Fruit fly (Drosophila melanogaster): ENCODE measurements around the gene CG13032.

The CG13032 gene

DNA sequence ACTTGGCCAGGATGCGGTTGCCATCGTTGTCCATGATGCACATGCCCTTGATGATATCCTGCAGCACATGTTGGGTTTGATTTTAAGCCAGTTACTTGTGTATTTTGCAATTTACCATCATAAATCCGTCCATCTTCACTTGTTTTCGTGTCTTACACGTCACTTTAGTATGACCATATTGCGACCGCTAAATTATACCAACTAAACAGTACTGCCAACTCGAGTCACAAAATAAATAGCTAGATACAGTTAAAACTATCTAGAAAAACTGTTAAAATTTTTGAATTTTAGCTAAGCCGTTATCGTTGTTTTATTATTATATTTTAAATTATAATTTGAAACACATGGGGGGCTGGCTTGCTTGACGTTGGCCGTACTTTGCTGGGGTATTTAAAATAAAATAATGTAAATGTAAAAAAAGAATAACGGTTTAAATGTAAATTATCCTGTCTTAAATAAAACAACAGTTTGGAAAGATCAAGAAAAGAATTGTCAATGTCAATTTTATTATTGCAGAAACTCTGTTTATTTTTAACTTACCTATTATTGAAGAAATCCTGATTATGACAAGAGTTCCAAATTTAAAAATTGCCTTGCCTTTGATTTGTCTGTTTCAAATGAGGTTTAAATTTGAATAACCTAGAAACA is at the start of gene CG13032, which contains the start of gene zetaCOP:
TSS of gene CG13032 (plus strand) at position 598 of the 648 bp plus-strand sequence.
TSS of gene zetaCOP (minus strand) at position 189 of the 648 bp plus-strand sequence.
- TF ChIP-seq noc (tag; optimal IDR thresholded peaks at IDR 0.05), result no peak

DNA sequence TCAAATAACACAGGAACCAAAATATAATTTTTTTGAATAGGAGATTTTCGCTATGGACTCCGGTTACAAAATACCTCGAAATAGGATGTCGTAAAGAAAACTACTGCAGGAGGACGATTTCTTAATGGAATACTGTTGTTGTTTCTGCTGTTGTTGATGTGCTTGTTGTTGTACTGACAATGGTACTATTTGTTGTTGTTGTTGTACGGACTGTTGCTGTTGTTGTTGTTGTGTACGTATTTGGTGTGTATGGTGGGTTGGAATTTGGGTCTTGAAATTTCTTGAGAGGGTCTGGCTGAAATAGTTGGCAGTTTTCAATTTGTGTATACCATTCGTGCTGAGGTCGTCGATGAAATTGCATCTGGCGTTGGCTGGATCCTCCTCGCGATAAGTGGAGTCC is 47.6 kb upstream of the CG13032 start:
- no peak for TF ChIP-seq noc (tag; optimal IDR thresholded peaks at IDR 0.05)

dm6 chr3L:16629793-16630192 is 44.0 kb upstream of the CG13032 start:
- no peak for TF ChIP-seq noc (tag; optimal IDR thresholded peaks at IDR 0.05)

- no peak for TF ChIP-seq noc (tag; optimal IDR thresholded peaks at IDR 0.05)
Observed at dm6 chr3L:16631844-16632537, 41.8 kb upstream of the CG13032 start.

- TF ChIP-seq noc (tag; optimal IDR thresholded peaks at IDR 0.05), result no peak
Observed at dm6 chr3L:16634091-16634490, 39.7 kb upstream of the CG13032 start.

DNA sequence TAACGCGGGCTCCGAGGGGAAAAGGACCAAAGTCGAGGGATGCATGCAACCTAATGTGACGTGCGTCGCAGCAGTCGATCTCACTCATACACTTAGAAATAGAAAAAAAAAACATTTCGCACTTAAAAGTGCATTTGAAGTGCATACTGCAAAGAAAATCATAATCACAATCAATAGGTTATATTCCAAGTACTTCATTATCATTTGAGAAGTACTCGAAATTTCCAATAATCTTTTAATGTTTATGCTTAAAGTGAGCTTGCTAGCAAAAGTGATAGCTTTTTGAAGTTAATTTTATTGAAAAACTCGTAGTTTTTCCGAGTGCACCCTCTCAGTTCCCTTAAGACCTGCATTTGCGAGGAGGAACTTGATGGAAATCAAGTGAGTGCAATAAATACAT is 39.2 kb upstream of the CG13032 start:
- TF ChIP-seq noc (tag; optimal IDR thresholded peaks at IDR 0.05), result no peak

DNA sequence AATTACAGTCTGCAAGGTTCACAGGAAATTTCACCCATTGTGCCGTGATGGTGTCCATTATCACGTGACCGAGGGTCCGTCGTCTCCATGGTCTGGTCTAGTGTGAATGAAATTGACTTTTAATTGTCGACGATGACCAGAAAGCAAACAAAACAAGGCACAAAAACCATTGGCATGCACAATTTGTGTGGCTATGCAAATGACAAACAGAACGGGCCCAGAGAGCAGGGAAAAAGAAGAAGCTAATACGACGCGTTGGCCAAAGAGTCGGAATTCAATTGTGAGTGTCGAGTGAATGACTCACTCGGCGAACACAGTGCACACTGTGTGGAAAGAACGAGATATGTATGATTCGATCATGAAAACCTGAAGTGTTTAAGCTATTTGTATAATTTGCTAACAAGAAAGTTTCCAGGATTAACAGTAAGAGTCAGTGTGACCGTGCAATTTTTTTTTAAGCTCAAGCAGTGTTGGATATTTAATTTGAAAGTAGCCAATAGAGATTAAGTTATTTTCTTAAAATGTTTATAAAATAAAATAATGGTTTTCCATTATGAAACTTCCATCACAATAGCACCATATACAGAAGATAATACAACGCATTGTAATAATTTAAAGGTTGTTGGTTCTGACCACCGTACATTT is 38.1 kb upstream of the CG13032 start:
- TF ChIP-seq noc (tag; optimal IDR thresholded peaks at IDR 0.05), result peak; percentile 65

DNA sequence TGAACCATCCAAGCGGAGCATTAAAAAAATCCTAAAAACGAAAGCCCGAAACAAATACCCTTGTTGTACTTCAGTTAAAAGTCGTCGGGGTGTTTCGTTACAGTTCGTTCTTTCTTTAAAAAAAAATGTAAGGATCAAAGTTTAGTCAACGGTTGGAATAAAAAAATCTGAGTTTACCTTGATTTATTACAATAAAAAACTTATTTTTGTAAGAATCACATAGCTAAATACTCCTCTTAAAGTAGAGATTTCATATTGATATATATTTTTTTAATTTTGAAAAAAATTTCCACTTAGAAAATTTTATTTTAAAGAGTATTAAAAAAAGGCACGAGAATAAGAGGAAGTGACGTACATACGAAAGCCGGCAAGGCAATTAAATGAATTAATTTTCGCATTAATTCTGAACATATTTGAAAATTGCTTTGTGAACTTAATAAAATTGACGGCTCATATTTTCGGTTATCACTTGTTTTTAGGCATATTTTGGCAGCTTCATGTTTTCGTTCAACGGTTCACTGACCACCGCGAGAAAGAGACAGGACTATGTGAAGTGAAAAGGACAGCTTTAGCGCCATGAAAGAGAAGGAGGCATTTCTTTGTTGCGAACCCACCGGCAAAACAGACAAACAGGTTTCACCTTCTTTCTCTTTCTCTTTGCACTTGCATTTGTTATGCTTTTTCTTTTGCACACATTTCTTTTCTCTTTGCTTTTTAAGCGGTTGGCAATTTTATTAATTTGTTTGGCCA is 35.0 kb upstream of the CG13032 start:
- TF ChIP-seq noc (tag; optimal IDR thresholded peaks at IDR 0.05), result no peak

DNA sequence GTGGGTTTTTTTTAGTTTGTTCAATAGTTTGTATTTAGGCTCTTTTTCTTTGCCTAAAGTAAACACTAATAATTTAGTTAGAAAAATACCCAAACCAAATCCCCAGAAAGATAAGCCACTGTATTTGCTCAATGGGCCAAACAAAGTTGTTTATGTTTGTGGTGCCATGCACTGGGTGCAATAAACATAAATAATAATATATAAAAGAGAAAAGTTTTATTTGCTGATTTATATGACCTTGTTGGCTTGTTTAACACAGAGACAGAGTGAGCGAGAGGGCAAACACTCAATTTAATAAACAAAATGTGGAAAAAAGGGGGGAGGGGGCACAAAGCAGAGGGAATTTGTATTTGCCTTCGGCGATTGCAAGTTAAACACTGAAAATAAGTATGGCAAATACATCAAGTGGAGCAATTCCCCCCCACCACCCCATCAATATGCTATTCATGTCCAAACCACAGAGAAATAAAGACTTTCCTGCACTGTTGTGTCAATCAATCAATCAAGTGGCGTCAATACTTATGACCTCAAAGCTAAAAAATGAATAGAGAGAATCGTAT is 33.2 kb upstream of the CG13032 start:
- no peak for TF ChIP-seq noc (tag; optimal IDR thresholded peaks at IDR 0.05)

- TF ChIP-seq noc (tag; optimal IDR thresholded peaks at IDR 0.05), result no peak
Observed at dm6 chr3L:16641094-16641493, 32.7 kb upstream of the CG13032 start.

DNA sequence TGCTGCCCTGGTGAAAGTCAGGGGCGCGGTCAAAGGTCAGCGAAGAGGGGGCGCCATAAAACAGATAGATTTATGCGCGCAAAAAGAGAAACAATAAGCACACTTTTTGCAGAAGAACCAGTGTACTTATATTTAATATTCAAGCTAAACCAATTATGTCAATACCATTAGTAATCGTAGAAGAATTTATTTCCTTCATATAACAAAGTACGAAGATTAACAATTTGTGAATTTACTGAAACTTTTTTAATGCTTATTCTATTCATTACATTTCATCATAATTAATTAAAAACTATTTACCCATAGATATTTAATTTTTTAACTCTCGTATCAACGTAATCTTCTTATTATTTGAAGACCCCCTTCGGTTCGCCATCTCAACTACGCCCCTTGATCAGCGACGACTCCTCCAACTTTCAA is 31.7 kb upstream of the CG13032 start:
- TF ChIP-seq noc (tag; optimal IDR thresholded peaks at IDR 0.05), result no peak

DNA sequence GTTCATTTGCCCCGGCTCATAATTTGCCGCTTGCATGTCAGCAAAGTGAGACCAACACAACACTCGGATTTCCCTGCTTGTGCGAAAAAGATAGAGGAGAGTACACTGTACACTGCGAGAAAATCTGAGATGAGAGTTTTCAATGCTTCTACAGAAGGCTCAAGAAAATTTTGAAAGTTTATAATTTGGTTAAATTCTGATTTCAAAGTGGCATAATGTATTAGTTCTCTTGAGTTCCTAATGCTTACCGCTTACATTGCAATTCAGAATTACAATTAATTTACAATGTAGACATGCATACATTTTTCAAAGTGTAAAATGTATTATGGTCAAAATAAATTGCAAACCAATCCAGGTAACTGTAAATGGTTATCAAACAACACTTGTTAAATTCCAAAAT is 30.8 kb upstream of the CG13032 start:
- TF ChIP-seq noc (tag; optimal IDR thresholded peaks at IDR 0.05), result no peak

dm6 chr3L:16644505-16644904 is 29.3 kb upstream of the CG13032 start:
- no peak for TF ChIP-seq noc (tag; optimal IDR thresholded peaks at IDR 0.05)

- TF ChIP-seq noc (tag; optimal IDR thresholded peaks at IDR 0.05), result no peak
Observed at dm6 chr3L:16645323-16645982, 28.3 kb upstream of the CG13032 start.

- no peak for TF ChIP-seq noc (tag; optimal IDR thresholded peaks at IDR 0.05)
Observed at dm6 chr3L:16646865-16647459, 26.8 kb upstream of the CG13032 start.
